Worm (Caenorhabditis elegans): ENCODE data around the gene tir-1.

- TF ChIP-seq rnt-1 (tag; optimal IDR thresholded peaks at IDR 0.05) = no peak
- TF ChIP-seq elt-2 (tag; optimal IDR thresholded peaks at IDR 0.05) = no peak
- no peak for TF ChIP-seq unc-86 (tag; optimal IDR thresholded peaks at IDR 0.05)
- no peak for TF ChIP-seq tbx-2 (tag; optimal IDR thresholded peaks at IDR 0.05)
- no peak for TF ChIP-seq pat-9 (tag; optimal IDR thresholded peaks at IDR 0.05)
- no peak for TF ChIP-seq mec-3 (tag; optimal IDR thresholded peaks at IDR 0.05; ENCODE audit: borderline replicate concordance)
- TF ChIP-seq ama-1 (optimal IDR thresholded peaks at IDR 0.05) = no peak
- TF ChIP-seq ceh-24 (tag; optimal IDR thresholded peaks at IDR 0.05) = no peak
- TF ChIP-seq ets-4 (tag; optimal IDR thresholded peaks at IDR 0.05) = no peak
- TF ChIP-seq fkh-10 (GFP tag; optimal IDR thresholded peaks at IDR 0.05) = no peak
- TF ChIP-seq unc-42 (tag; optimal IDR thresholded peaks at IDR 0.05) = no peak
These were observed 28.5 kb downstream of the tir-1 start for ce11 chrIII:3872978-3873377.

Data from whole organism, late embryonic.